Fruit fly (Drosophila melanogaster) whole organism, pupa: ENCODE data around the gene CG4218.

Source experiments
- CG10348 ChIP-seq: fragments of 200-800 bp; sonication (Bioruptor generic); IDR thresholded peaks from 2 replicates; pipeline ENCODE4 v1.3.6; 2022; ENCODE audit warnings: missing biosample characterization, missing genetic modification characterization
- CG12605 ChIP-seq: fragments of 200-800 bp; sonication (Bioruptor generic); IDR thresholded peaks from 2 replicates; pipeline ENCODE4 v1.3.6; 2022; ENCODE audit warnings: missing biosample characterization, missing genetic modification characterization
- CG13204 ChIP-seq: fragments of 200-800 bp; sonication (Bioruptor generic); optimal IDR thresholded peaks from 2 replicates; lab custom pipeline; 2018; ENCODE audit warnings: missing biosample characterization, mild to moderate bottlenecking, missing genetic modification characterization, moderate library complexity
- CG14655 ChIP-seq: fragments of 200-800 bp; sonication (Bioruptor generic); optimal IDR thresholded peaks from 3 replicates; lab custom pipeline; 2017; ENCODE audit warnings: mild to moderate bottlenecking, missing biosample characterization, missing genetic modification reagents, missing genetic modification characterization
- CG15710 ChIP-seq: fragments of 200-800 bp; sonication (Bioruptor generic); optimal IDR thresholded peaks from 2 replicates; lab custom pipeline; 2018; ENCODE audit warnings: missing biosample characterization, mild to moderate bottlenecking, missing genetic modification characterization, moderate library complexity
- CG17806 ChIP-seq: fragments of 200-800 bp; sonication (Bioruptor generic); optimal IDR thresholded peaks from 2 replicates; lab custom pipeline; 2018; ENCODE audit warnings: missing biosample characterization, mild to moderate bottlenecking, missing genetic modification characterization, moderate library complexity
- CG32121 ChIP-seq: fragments of 200-800 bp; sonication (Bioruptor generic); IDR thresholded peaks from 2 replicates; pipeline ENCODE4 v1.3.6; 2022; ENCODE audit warnings: missing biosample characterization, missing genetic modification characterization
- CG34367 ChIP-seq: fragments of 200-800 bp; sonication (Bioruptor generic); optimal IDR thresholded peaks from 2 replicates; lab custom pipeline; 2018; ENCODE audit warnings: missing biosample characterization, mild to moderate bottlenecking, missing genetic modification characterization
- CG4496 ChIP-seq: fragments of 200-800 bp; sonication (Bioruptor generic); IDR thresholded peaks from 3 replicates; pipeline ENCODE4 v1.3.6; 2022; ENCODE audit warnings: missing biosample characterization, missing genetic modification characterization
- CG8159 ChIP-seq: fragments of 200-800 bp; sonication (Bioruptor generic); optimal IDR thresholded peaks from 3 replicates; lab custom pipeline; 2018; ENCODE audit warnings: missing biosample characterization, mild to moderate bottlenecking, missing genetic modification characterization, moderate library complexity
- CG8301 ChIP-seq: fragments of 200-800 bp; sonication (Bioruptor generic); optimal IDR thresholded peaks from 2 replicates; lab custom pipeline; 2018; ENCODE audit warnings: missing biosample characterization, mild to moderate bottlenecking, missing genetic modification characterization
- CG9948 ChIP-seq: fragments of 200-800 bp; sonication (Bioruptor generic); optimal IDR thresholded peaks from 2 replicates; lab custom pipeline; 2018; ENCODE audit warnings: missing biosample characterization, mild to moderate bottlenecking, missing genetic modification characterization, moderate library complexity
- D1 ChIP-seq: fragments of 200-800 bp; sonication (Bioruptor generic); optimal IDR thresholded peaks from 2 replicates; lab custom pipeline; 2018; ENCODE audit warnings: missing biosample characterization, mild to moderate bottlenecking, missing genetic modification characterization, moderate library complexity
- EcR ChIP-seq: fragments of 200-800 bp; sonication (Bioruptor generic); optimal IDR thresholded peaks from 3 replicates; lab custom pipeline; 2019; ENCODE audit warnings: missing biosample characterization, missing genetic modification characterization, mild to moderate bottlenecking, moderate library complexity, missing genetic modification reagents
- Ets98B ChIP-seq: fragments of 200-800 bp; sonication (Bioruptor generic); IDR thresholded peaks from 2 replicates; pipeline ENCODE4 v1.3.6; 2022; ENCODE audit warnings: missing biosample characterization, missing genetic modification characterization
- Pif1A ChIP-seq: fragments of 200-800 bp; sonication (Bioruptor generic); optimal IDR thresholded peaks from 3 replicates; lab custom pipeline; 2016; ENCODE audit warnings: missing biosample characterization, missing genetic modification characterization
- Pif1B ChIP-seq: fragments of 200-800 bp; sonication (Bioruptor generic); optimal IDR thresholded peaks from 3 replicates; lab custom pipeline; 2016; ENCODE audit warnings: missing biosample characterization, missing genetic modification characterization
- Snoo ChIP-seq: fragments of 200-800 bp; sonication (Bioruptor generic); optimal IDR thresholded peaks from 3 replicates; lab custom pipeline; 2017; ENCODE audit warnings: missing biosample characterization, mild to moderate bottlenecking, missing genetic modification characterization, inconsistent platforms
- fd96Ca ChIP-seq: fragments of 200-800 bp; sonication (Bioruptor generic); IDR thresholded peaks from 3 replicates; pipeline ENCODE4 v1.3.6; 2022; ENCODE audit warnings: missing biosample characterization, missing genetic modification characterization
- gl ChIP-seq: fragments of 200-800 bp; sonication (Bioruptor generic); optimal IDR thresholded peaks from 2 replicates; lab custom pipeline; 2018; ENCODE audit warnings: missing biosample characterization, mild to moderate bottlenecking, missing genetic modification characterization
- rn ChIP-seq: fragments of 200-800 bp; sonication (Bioruptor generic); IDR thresholded peaks from 2 replicates; pipeline ENCODE4 v1.3.6; 2022; ENCODE audit warnings: missing biosample characterization, missing genetic modification characterization

Gene CG4218

dm6 chr2L:14562320-14562719 lies 13.4 kb upstream of the CG4218 start:
- TF ChIP-seq CG8159 (tag; lab: Kevin White, UChicago) (peak; percentile 27), Snoo (tag; lab: Kevin White, UChicago) (no peak), CG13204 (no peak), fd96Ca (no peak)

dm6 chr2L:14558818-14559405 lies 10.0 kb upstream of the CG4218 start:
- TF ChIP-seq CG10348 (no peak), Pif1B (GFP tag; lab: Kevin White, UChicago) (no peak), CG14655 (GFP tag; lab: Kevin White, UChicago) (no peak), fd96Ca (no peak), CG12605 (GFP tag; lab: Robert Waterston, UW) (no peak), CG4496 (GFP tag; lab: Robert Waterston, UW) (no peak), Snoo (tag; lab: Kevin White, UChicago) (no peak), CG9948 (tag; lab: Kevin White, UChicago) (no peak), CG13204 (no peak), CG17806 (tag; lab: Kevin White, UChicago) (no peak)

dm6 chr2L:14557743-14558142 lies 8.8 kb upstream of the CG4218 start:
- peak; percentile 66 for TF ChIP-seq gl
- peak; percentile 69 for TF ChIP-seq CG14655 (GFP tag; lab: Kevin White, UChicago)
- peak; percentile 85 for TF ChIP-seq CG8159 (tag; lab: Kevin White, UChicago)
- TF ChIP-seq CG10348, result no peak
- peak; percentile 82; the same call in 2 of the 3 replicates for TF ChIP-seq fd96Ca
- no peak for TF ChIP-seq rn
- peak; percentile 77 for TF ChIP-seq CG34367 (tag; lab: Kevin White, UChicago)
- TF ChIP-seq CG17806 (tag; lab: Kevin White, UChicago), result peak; percentile 77
- TF ChIP-seq CG4496 (GFP tag; lab: Robert Waterston, UW), result peak; percentile 58; the same call in 2 of the 3 replicates
- TF ChIP-seq CG15710 (tag; lab: Kevin White, UChicago), result peak; percentile 86
- peak; percentile 67 for TF ChIP-seq CG12605 (GFP tag; lab: Robert Waterston, UW)
- peak; percentile 45 for TF ChIP-seq CG13204
- TF ChIP-seq Pif1A (GFP tag; lab: Kevin White, UChicago), result peak; percentile 84
- peak; percentile 88 for TF ChIP-seq Pif1B (GFP tag; lab: Kevin White, UChicago)
- TF ChIP-seq EcR, result peak; percentile 31
- TF ChIP-seq CG8301 (tag; lab: Kevin White, UChicago), result peak; percentile 65
- peak; percentile 82 for TF ChIP-seq Snoo (tag; lab: Kevin White, UChicago)
- TF ChIP-seq CG9948 (tag; lab: Kevin White, UChicago), result peak; percentile 68
- peak; percentile 55 for TF ChIP-seq Ets98B
- peak; percentile 31 for TF ChIP-seq D1 (tag; lab: Kevin White, UChicago)
- no peak for TF ChIP-seq CG32121 (GFP tag; lab: Robert Waterston, UW)

dm6 chr2L:14556811-14557210 lies 7.9 kb upstream of the CG4218 start:
- TF ChIP-seq fd96Ca, result no peak
- no peak for TF ChIP-seq CG34367 (tag; lab: Kevin White, UChicago)
- TF ChIP-seq CG14655 (GFP tag; lab: Kevin White, UChicago), result peak; percentile 1
- no peak for TF ChIP-seq Snoo (tag; lab: Kevin White, UChicago)
- peak; percentile 4 for TF ChIP-seq Pif1A (GFP tag; lab: Kevin White, UChicago)

dm6 chr2L:14556224-14556623 lies 7.3 kb upstream of the CG4218 start:
- peak; percentile 17; the same call in 1 of the 2 replicates for TF ChIP-seq CG32121 (GFP tag; lab: Robert Waterston, UW)
- TF ChIP-seq rn, result no peak

- TF ChIP-seq EcR (peak; percentile 51), CG8301 (tag; lab: Kevin White, UChicago) (no peak), rn (no peak)
- TF ChIP-seq, all 21 proteins: peak for 1
Observed at dm6 chr2L:14554592-14554887, 5.6 kb upstream of the CG4218 start.

- TF ChIP-seq CG8159 (tag; lab: Kevin White, UChicago), result peak; percentile 90
- TF ChIP-seq CG32121 (GFP tag; lab: Robert Waterston, UW), result peak; percentile 43; the same call in 1 of the 2 replicates
- peak; percentile 49 for TF ChIP-seq CG13204
- TF ChIP-seq Snoo (tag; lab: Kevin White, UChicago), result peak; percentile 90
- no peak for TF ChIP-seq rn
- TF ChIP-seq CG8301 (tag; lab: Kevin White, UChicago), result peak; percentile 66
- TF ChIP-seq CG15710 (tag; lab: Kevin White, UChicago), result peak; percentile 74
- peak; percentile 59; the same call in 2 of the 3 replicates for TF ChIP-seq fd96Ca
- TF ChIP-seq D1 (tag; lab: Kevin White, UChicago), result peak; percentile 67
- peak; percentile 70 for TF ChIP-seq CG14655 (GFP tag; lab: Kevin White, UChicago)
- no peak for TF ChIP-seq CG12605 (GFP tag; lab: Robert Waterston, UW)
- TF ChIP-seq Pif1A (GFP tag; lab: Kevin White, UChicago), result peak; percentile 68
- peak; percentile 72 for TF ChIP-seq EcR
- no peak for TF ChIP-seq CG10348
- TF ChIP-seq Pif1B (GFP tag; lab: Kevin White, UChicago), result peak; percentile 78
- peak; percentile 30; the same call in 1 of the 2 replicates for TF ChIP-seq Ets98B
- peak; percentile 64 for TF ChIP-seq CG34367 (tag; lab: Kevin White, UChicago)
- peak; percentile 85 for TF ChIP-seq CG17806 (tag; lab: Kevin White, UChicago)
- TF ChIP-seq CG9948 (tag; lab: Kevin White, UChicago), result peak; percentile 79
- TF ChIP-seq gl, result peak; percentile 69
- TF ChIP-seq CG4496 (GFP tag; lab: Robert Waterston, UW), result peak; percentile 83
Observed at dm6 chr2L:14553868-14554591, 5.1 kb upstream of the CG4218 start.
